Worm (Caenorhabditis elegans) whole organism, late embryonic: ENCODE data around the gene str-18.

Source experiments
- C08G9.2 ChIP-seq: sonication (generic microtip); optimal IDR thresholded peaks from 2 replicates; lab custom pipeline; 2016; ENCODE audit warnings: mild to moderate bottlenecking, missing genetic modification characterization, moderate library complexity, missing compliant biosample characterization
- C38D4.7 ChIP-seq: fragments of 200-800 bp; sonication (Bioruptor generic); optimal IDR thresholded peaks from 2 replicates; lab custom pipeline; 2018; ENCODE audit warnings: mild to moderate bottlenecking, missing genetic modification characterization, moderate library complexity, missing compliant biosample characterization
- F13H6.1 ChIP-seq: sonication (generic microtip); optimal IDR thresholded peaks from 2 replicates; lab custom pipeline; 2016; ENCODE audit warnings: missing genetic modification characterization, missing compliant biosample characterization
- T23F11.4 ChIP-seq: fragments of 200-800 bp; sonication (Bioruptor generic); optimal IDR thresholded peaks from 2 replicates; lab custom pipeline; 2018; ENCODE audit warnings: mild to moderate bottlenecking, missing genetic modification characterization, missing compliant biosample characterization
- Y22D7AL.16 ChIP-seq: sonication (generic microtip); optimal IDR thresholded peaks from 2 replicates; lab custom pipeline; 2016; ENCODE audit warnings: missing genetic modification characterization, missing compliant biosample characterization
- ceh-18 ChIP-seq: sonication (generic microtip); optimal IDR thresholded peaks from 2 replicates; lab custom pipeline; 2016; ENCODE audit warnings: missing genetic modification characterization, missing compliant biosample characterization
- ceh-19 ChIP-seq: fragments of 200-800 bp; sonication (Bioruptor generic); optimal IDR thresholded peaks from 2 replicates; lab custom pipeline; 2018; ENCODE audit warnings: mild to moderate bottlenecking, missing genetic modification characterization, missing compliant biosample characterization
- ceh-2 ChIP-seq: sonication (generic microtip); optimal IDR thresholded peaks from 2 replicates; lab custom pipeline; 2016; ENCODE audit warnings: missing genotype, missing genetic modification characterization, missing compliant biosample characterization
- ceh-30 ChIP-seq: fragments of 150-350 bp; optimal IDR thresholded peaks from 2 replicates; lab custom pipeline; 2014; ENCODE audit warnings: missing biosample characterization, missing genetic modification characterization
- ceh-31 ChIP-seq: sonication (generic microtip); optimal IDR thresholded peaks from 2 replicates; lab custom pipeline; 2016; ENCODE audit warnings: missing genetic modification characterization, missing compliant biosample characterization
- ceh-34 ChIP-seq: sonication (generic microtip); optimal IDR thresholded peaks from 2 replicates; lab custom pipeline; 2016; ENCODE audit warnings: mild to moderate bottlenecking, missing genetic modification characterization, missing compliant biosample characterization
- ceh-48 ChIP-seq: sonication (generic microtip); optimal IDR thresholded peaks from 2 replicates; lab custom pipeline; 2016; ENCODE audit warnings: missing genetic modification characterization, inconsistent platforms, missing compliant biosample characterization
- ceh-6 ChIP-seq: fragments of 200-800 bp; sonication (Bioruptor generic); optimal IDR thresholded peaks from 2 replicates; lab custom pipeline; 2018; ENCODE audit warnings: mild to moderate bottlenecking, missing genetic modification characterization, missing compliant biosample characterization
- dmd-4 ChIP-seq: sonication (generic microtip); optimal IDR thresholded peaks from 2 replicates; lab custom pipeline; 2016; ENCODE audit warnings: borderline replicate concordance, missing genetic modification characterization, missing compliant biosample characterization
- elt-2 ChIP-seq: sonication (generic microtip); optimal IDR thresholded peaks from 2 replicates; lab custom pipeline; 2016; ENCODE audit warnings: missing genetic modification reagents, missing genetic modification characterization, missing compliant biosample characterization
- eyg-1 ChIP-seq: sonication (generic microtip); optimal IDR thresholded peaks from 2 replicates; lab custom pipeline; 2016; ENCODE audit warnings: missing genotype, missing genetic modification characterization, missing compliant biosample characterization
- fkh-6 ChIP-seq: sonication (generic microtip); optimal IDR thresholded peaks from 2 replicates; lab custom pipeline; 2016; ENCODE audit warnings: missing genetic modification characterization, missing compliant biosample characterization
- gmeb-2 ChIP-seq: sonication (generic microtip); optimal IDR thresholded peaks from 2 replicates; lab custom pipeline; 2016; ENCODE audit warnings: missing genetic modification characterization, inconsistent platforms, missing compliant biosample characterization
- hlh-30 ChIP-seq: sonication (generic microtip); optimal IDR thresholded peaks from 2 replicates; lab custom pipeline; 2017; ENCODE audit warnings: antibody characterized with exemption, missing genetic modification characterization, missing compliant biosample characterization; ENCODE audit not compliant: insufficient read depth
- hlh-6 ChIP-seq: sonication (generic microtip); optimal IDR thresholded peaks from 2 replicates; lab custom pipeline; 2016; ENCODE audit warnings: missing genotype, missing genetic modification characterization, missing compliant biosample characterization
- lim-6 ChIP-seq: sonication (generic microtip); optimal IDR thresholded peaks from 2 replicates; lab custom pipeline; 2016; ENCODE audit warnings: missing genetic modification characterization, missing compliant biosample characterization
- lin-11 ChIP-seq: fragments of 200-800 bp; sonication (Bioruptor generic); optimal IDR thresholded peaks from 2 replicates; lab custom pipeline; 2018; ENCODE audit warnings: mild to moderate bottlenecking, missing genetic modification characterization, missing compliant biosample characterization
- madf-2 ChIP-seq: sonication (generic microtip); optimal IDR thresholded peaks from 2 replicates; lab custom pipeline; 2017; ENCODE audit warnings: missing genetic modification characterization, missing compliant biosample characterization
- mec-3 ChIP-seq: sonication (generic microtip); optimal IDR thresholded peaks from 2 replicates; lab custom pipeline; 2016; ENCODE audit warnings: borderline replicate concordance, missing genetic modification characterization, missing compliant biosample characterization
- nhr-232 ChIP-seq: sonication (generic microtip); optimal IDR thresholded peaks from 2 replicates; lab custom pipeline; 2016; ENCODE audit warnings: missing genetic modification characterization, missing compliant biosample characterization
- pag-3 ChIP-seq: sonication (generic microtip); optimal IDR thresholded peaks from 2 replicates; lab custom pipeline; 2016; ENCODE audit warnings: missing compliant biosample characterization, missing genetic modification characterization, borderline replicate concordance
- pax-1 ChIP-seq: fragments of 150-350 bp; optimal IDR thresholded peaks from 2 replicates; lab custom pipeline; 2014; ENCODE audit warnings: missing biosample characterization, missing genetic modification characterization
- ref-2 ChIP-seq: sonication (generic microtip); optimal IDR thresholded peaks from 2 replicates; lab custom pipeline; 2016; ENCODE audit warnings: missing genetic modification characterization, missing compliant biosample characterization
- sdc-2 ChIP-seq: sonication (generic microtip); optimal IDR thresholded peaks from 2 replicates; lab custom pipeline; 2016; ENCODE audit warnings: missing genotype, missing genetic modification characterization, missing compliant biosample characterization
- sox-2 ChIP-seq: fragments of 200-800 bp; sonication (Bioruptor generic); IDR thresholded peaks from 2 replicates; pipeline ENCODE4 v1.3.6; 2022; ENCODE audit warnings: missing genetic modification reagents, missing genetic modification characterization, missing compliant biosample characterization
- syd-9 ChIP-seq: sonication (generic microtip); optimal IDR thresholded peaks from 2 replicates; lab custom pipeline; 2016; ENCODE audit warnings: mild to moderate bottlenecking, missing genetic modification characterization, moderate library complexity, missing compliant biosample characterization
- tbx-2 ChIP-seq: sonication (generic microtip); optimal IDR thresholded peaks from 2 replicates; lab custom pipeline; 2016; ENCODE audit warnings: missing genetic modification characterization, missing compliant biosample characterization
- ttx-3 ChIP-seq: sonication (generic microtip); optimal IDR thresholded peaks from 2 replicates; lab custom pipeline; 2016; ENCODE audit warnings: missing genetic modification reagents, missing genetic modification characterization, missing compliant biosample characterization
- unc-3 ChIP-seq, 2 experiments: fragments of 200-800 bp in 1 of 2; sonication (Bioruptor generic) in 1 of 2; sonication (generic microtip) in 1 of 2; conservative IDR thresholded peaks in 1 of 2; optimal IDR thresholded peaks in 1 of 2; 2 replicates each; pipeline versions ENCODE4 v1.3.6 to Lab custom; 2016 to 2022; ENCODE audit warnings: missing compliant biosample characterization in 2 of 2, missing genetic modification characterization in 2 of 2, missing genetic modification reagents in 1 of 2
- unc-42 ChIP-seq: sonication (generic microtip); optimal IDR thresholded peaks from 2 replicates; lab custom pipeline; 2016; ENCODE audit warnings: missing genotype, missing genetic modification characterization, missing compliant biosample characterization
- unc-55 ChIP-seq: sonication (generic microtip); optimal IDR thresholded peaks from 2 replicates; lab custom pipeline; 2017; ENCODE audit warnings: missing biosample characterization, missing genetic modification reagents, missing genetic modification characterization
- unc-86 ChIP-seq: sonication (generic microtip); optimal IDR thresholded peaks from 2 replicates; lab custom pipeline; 2016; ENCODE audit warnings: missing genetic modification characterization, missing compliant biosample characterization
- zip-5 ChIP-seq: sonication (generic microtip); optimal IDR thresholded peaks from 2 replicates; lab custom pipeline; 2016; ENCODE audit warnings: missing genetic modification characterization, missing compliant biosample characterization

str-18 gene

ce11 chrV:15719570-15719969 lies 22.2 kb downstream of the str-18 start, which contains the start of gene Y6E2A.7:
Gene Y6E2A.7 (plus strand): TSS chrV:15719870.
- TF ChIP-seq unc-55 (GFP tag; lab: Kevin White, UChicago) (no peak), ceh-48 (tag; lab: Kevin White, UChicago) (no peak), mec-3 (tag; lab: Kevin White, UChicago) (no peak), pag-3 (tag; lab: Kevin White, UChicago) (no peak), ceh-6 (GFP tag; lab: Kevin White, UChicago) (no peak), Y22D7AL.16 (tag; lab: Kevin White, UChicago) (no peak), C08G9.2 (tag; lab: Kevin White, UChicago) (no peak)

- TF ChIP-seq ref-2 (tag; lab: Kevin White, UChicago) (no peak), elt-2 (tag; lab: Kevin White, UChicago) (no peak), tbx-2 (no peak), ceh-30 (tag; lab: Kevin White, UChicago) (no peak), ceh-2 (tag; lab: Kevin White, UChicago) (no peak)
- TF ChIP-seq, all 69 proteins: peak for 0
These were observed 23.2 kb downstream of the str-18 start, which contains the start of gene Y6E2A.5 for ce11 chrV:15718562-15718961. Gene Y6E2A.5 (minus strand): TSS chrV:15718662.

ce11 chrV:15716679-15717078 lies 25.1 kb downstream of the str-18 start, which contains the start of gene Y6E2A.4:
Gene Y6E2A.4 (minus strand): TSS chrV:15716779.
- TF ChIP-seq hlh-30 (tag; lab: Kevin White, UChicago): no peak
- no peak for TF ChIP-seq syd-9
- TF ChIP-seq madf-2: no peak
- TF ChIP-seq lin-11 (tag; lab: Kevin White, UChicago): no peak
- TF ChIP-seq ceh-19 (GFP tag; lab: Kevin White, UChicago): no peak
- TF ChIP-seq unc-86 (tag; lab: Kevin White, UChicago): no peak
- TF ChIP-seq unc-42 (tag; lab: Kevin White, UChicago): no peak
- TF ChIP-seq dmd-4 (tag; lab: Kevin White, UChicago): no peak
- TF ChIP-seq eyg-1 (tag; lab: Kevin White, UChicago): no peak
- no peak for TF ChIP-seq ceh-2 (tag; lab: Kevin White, UChicago)
- no peak for TF ChIP-seq lim-6 (tag; lab: Kevin White, UChicago)
- TF ChIP-seq unc-55 (GFP tag; lab: Kevin White, UChicago): no peak
- TF ChIP-seq C38D4.7 (GFP tag; lab: Kevin White, UChicago): no peak
- TF ChIP-seq zip-5: no peak

- TF ChIP-seq zip-5 (no peak), pax-1 (tag; lab: Kevin White, UChicago) (no peak), hlh-6 (tag; lab: Kevin White, UChicago) (no peak), sox-2 (GFP tag; lab: Robert Waterston, UW) (no peak), ceh-34 (tag; lab: Kevin White, UChicago) (no peak), gmeb-2 (tag; lab: Kevin White, UChicago) (no peak), eyg-1 (tag; lab: Kevin White, UChicago) (no peak), nhr-232 (tag; lab: Kevin White, UChicago) (no peak), madf-2 (no peak), sdc-2 (tag; lab: Kevin White, UChicago) (no peak), syd-9 (no peak)
These were observed 26.1 kb downstream of the str-18 start for ce11 chrV:15715636-15716035.

ce11 chrV:15712385-15712784 lies 29.4 kb downstream of the str-18 start:
- TF ChIP-seq F13H6.1 (tag; lab: Kevin White, UChicago) (no peak), unc-3 (GFP tag; conservative IDR thresholded peaks at IDR 0.05; lab: Robert Waterston, UW) (no peak), unc-3 (tag; optimal IDR thresholded peaks at IDR 0.05; lab: Kevin White, UChicago) (no peak), ttx-3 (tag; lab: Kevin White, UChicago) (no peak), syd-9 (no peak), ceh-6 (GFP tag; lab: Kevin White, UChicago) (no peak), eyg-1 (tag; lab: Kevin White, UChicago) (no peak), ceh-31 (no peak), fkh-6 (no peak), T23F11.4 (no peak), nhr-232 (tag; lab: Kevin White, UChicago) (no peak), ceh-18 (tag; lab: Kevin White, UChicago) (no peak), madf-2 (no peak)
